Worm (Caenorhabditis elegans) whole organism, L1 larva: ENCODE results near the gene H28G03.2.

Source experiments
- ama-1 ChIP-seq: fragments of 150-350 bp; optimal IDR thresholded peaks from 2 replicates; lab custom pipeline; 2014
- ceh-90 ChIP-seq: sonication (generic microtip); optimal IDR thresholded peaks from 2 replicates; lab custom pipeline; 2016; ENCODE audit warnings: missing genetic modification characterization, missing compliant biosample characterization
- dpl-1 ChIP-seq, 3 experiments: fragments of 150-350 bp in 2 of 3; sonication (generic microtip) in 1 of 3; optimal IDR thresholded peaks; 2 replicates each; lab custom pipeline; 2014 to 2017; ENCODE audit warnings: missing biosample characterization in 3 of 3, missing genetic modification characterization in 3 of 3, missing genetic modification reagents in 3 of 3
- ets-5 ChIP-seq: fragments of 200-800 bp; sonication (Bioruptor generic); IDR thresholded peaks from 2 replicates; pipeline ENCODE4 v1.3.6; 2022; ENCODE audit warnings: missing genetic modification characterization, missing compliant biosample characterization
- nhr-11 ChIP-seq: fragments of 150-350 bp; optimal IDR thresholded peaks from 2 replicates; lab custom pipeline; 2014; ENCODE audit warnings: missing biosample characterization, missing genetic modification characterization
- pax-3 ChIP-seq: fragments of 200-800 bp; sonication (Bioruptor generic); optimal IDR thresholded peaks from 2 replicates; lab custom pipeline; 2018; ENCODE audit warnings: mild to moderate bottlenecking, missing genetic modification characterization, moderate library complexity, missing compliant biosample characterization
- pqm-1 ChIP-seq: sonication (generic microtip); optimal IDR thresholded peaks from 3 replicates; lab custom pipeline; 2017; ENCODE audit warnings: missing biosample characterization, missing genetic modification characterization
- zag-1 ChIP-seq: fragments of 150-350 bp; optimal IDR thresholded peaks from 2 replicates; lab custom pipeline; 2014; ENCODE audit warnings: missing biosample characterization, missing genetic modification characterization

- TF ChIP-seq pax-3 (tag; lab: Kevin White, UChicago): no peak
- TF ChIP-seq ceh-90 (tag; lab: Kevin White, UChicago): no peak
- TF ChIP-seq ama-1 (lab: Kevin White, UChicago): no peak
- no peak for TF ChIP-seq ets-5
- TF ChIP-seq zag-1 (tag; lab: Kevin White, UChicago): no peak
- TF ChIP-seq pqm-1 (tag; lab: Kevin White, UChicago): no peak
- TF ChIP-seq dpl-1 (GFP tag; optimal IDR thresholded peaks at IDR 0.05; lab: Kevin White, UChicago): no peak
- no peak for TF ChIP-seq nhr-11 (tag; lab: Kevin White, UChicago)
These were observed 58.5 kb downstream of the H28G03.2 start, which contains the start of gene Y34B4A.4 for ce11 chrX:5264026-5264425.
